Worm (Caenorhabditis elegans) whole organism, L2 larva: ENCODE measurements around the gene Y56A3A.30.

Experiments
- C34F6.9 ChIP-seq: fragments of 150-350 bp; optimal IDR thresholded peaks from 2 replicates; lab custom pipeline; 2014; ENCODE audit warnings: missing biosample characterization, missing genetic modification characterization
- F13H6.1 ChIP-seq: sonication (generic microtip); optimal IDR thresholded peaks from 2 replicates; lab custom pipeline; 2016; ENCODE audit warnings: missing genetic modification characterization, missing compliant biosample characterization
- ZK546.5 ChIP-seq: sonication (generic microtip); optimal IDR thresholded peaks from 2 replicates; lab custom pipeline; 2017; ENCODE audit warnings: missing biosample characterization, missing genetic modification characterization
- alr-1 ChIP-seq: fragments of 150-350 bp; optimal IDR thresholded peaks from 2 replicates; lab custom pipeline; 2014; ENCODE audit warnings: missing biosample characterization, missing genetic modification characterization
- ama-1 ChIP-seq: fragments of 150-350 bp; optimal IDR thresholded peaks from 2 replicates; lab custom pipeline; 2018; ENCODE audit warnings: inconsistent platforms
- blmp-1 ChIP-seq: sonication (generic microtip); optimal IDR thresholded peaks from 2 replicates; lab custom pipeline; 2017; ENCODE audit warnings: missing genetic modification characterization, mild to moderate bottlenecking, missing compliant biosample characterization, antibody characterized with exemption, moderate library complexity; ENCODE audit not compliant: insufficient read depth
- ceh-16 ChIP-seq: fragments of 150-350 bp; optimal IDR thresholded peaks from 2 replicates; lab custom pipeline; 2014; ENCODE audit warnings: missing biosample characterization, missing genetic modification characterization
- ceh-82 ChIP-seq: fragments of 150-350 bp; optimal IDR thresholded peaks from 2 replicates; lab custom pipeline; 2014; ENCODE audit warnings: missing biosample characterization, missing genetic modification characterization
- crh-2 ChIP-seq: sonication (generic microtip); optimal IDR thresholded peaks from 2 replicates; lab custom pipeline; 2017; ENCODE audit warnings: missing biosample characterization, missing genetic modification characterization
- elt-1 ChIP-seq: fragments of 150-350 bp; optimal IDR thresholded peaks from 2 replicates; lab custom pipeline; 2014; ENCODE audit warnings: missing biosample characterization, missing genetic modification characterization
- elt-3 ChIP-seq: sonication (generic microtip); optimal IDR thresholded peaks from 2 replicates; lab custom pipeline; 2017; ENCODE audit warnings: missing biosample characterization, missing genetic modification characterization
- fos-1 ChIP-seq: fragments of 150-350 bp; optimal IDR thresholded peaks from 2 replicates; lab custom pipeline; 2014; ENCODE audit warnings: missing biosample characterization, missing genetic modification characterization
- lin-11 ChIP-seq: fragments of 150-350 bp; sonication (generic microtip); optimal IDR thresholded peaks from 2 replicates; lab custom pipeline; 2014; ENCODE audit warnings: missing biosample characterization, missing genetic modification characterization, inconsistent platforms, mixed read lengths
- lin-39 ChIP-seq: fragments of 150-350 bp; optimal IDR thresholded peaks from 2 replicates; lab custom pipeline; 2014; ENCODE audit warnings: missing biosample characterization, missing genetic modification reagents, missing genetic modification characterization
- lsy-2 ChIP-seq, 2 experiments: fragments of 150-350 bp in 1 of 2; sonication (generic microtip) in 1 of 2; optimal IDR thresholded peaks; 2 replicates each; lab custom pipeline; 2014 to 2017; ENCODE audit warnings: missing biosample characterization in 2 of 2, missing genetic modification characterization in 2 of 2
- mab-5 ChIP-seq: fragments of 150-350 bp; optimal IDR thresholded peaks from 2 replicates; lab custom pipeline; 2014; ENCODE audit warnings: missing biosample characterization, missing genetic modification characterization
- mbf-1 ChIP-seq: sonication (generic microtip); optimal IDR thresholded peaks from 2 replicates; lab custom pipeline; 2017; ENCODE audit warnings: missing biosample characterization, missing genetic modification characterization
- mdl-1 ChIP-seq, 2 experiments: fragments of 150-350 bp in 1 of 2; sonication (generic microtip) in 1 of 2; optimal IDR thresholded peaks; 2 replicates each; lab custom pipeline; 2017; ENCODE audit warnings: missing biosample characterization in 2 of 2, missing genetic modification characterization in 2 of 2
- nhr-10 ChIP-seq: sonication (generic microtip); optimal IDR thresholded peaks from 2 replicates; lab custom pipeline; 2017; ENCODE audit warnings: missing biosample characterization, missing genetic modification characterization
- nhr-11 ChIP-seq: fragments of 150-350 bp; optimal IDR thresholded peaks from 2 replicates; lab custom pipeline; 2014; ENCODE audit warnings: missing biosample characterization, missing genetic modification characterization
- nhr-12 ChIP-seq: fragments of 150-350 bp; optimal IDR thresholded peaks from 2 replicates; lab custom pipeline; 2014; ENCODE audit warnings: missing biosample characterization, missing genetic modification characterization
- nhr-129 ChIP-seq: fragments of 150-350 bp; optimal IDR thresholded peaks from 2 replicates; lab custom pipeline; 2014; ENCODE audit warnings: missing biosample characterization, missing genetic modification characterization
- nhr-21 ChIP-seq: fragments of 150-350 bp; optimal IDR thresholded peaks from 2 replicates; lab custom pipeline; 2014; ENCODE audit warnings: missing biosample characterization, missing genetic modification characterization
- nhr-23 ChIP-seq: fragments of 150-350 bp; optimal IDR thresholded peaks from 2 replicates; lab custom pipeline; 2014; ENCODE audit warnings: missing biosample characterization, missing genetic modification reagents, missing genetic modification characterization
- nhr-237 ChIP-seq: fragments of 150-350 bp; optimal IDR thresholded peaks from 2 replicates; lab custom pipeline; 2014; ENCODE audit warnings: missing biosample characterization, missing genetic modification characterization
- nhr-25 ChIP-seq: fragments of 150-350 bp; sonication (generic microtip); optimal IDR thresholded peaks from 3 replicates; lab custom pipeline; 2014; ENCODE audit warnings: missing biosample characterization, missing genetic modification characterization
- nhr-77 ChIP-seq: fragments of 150-350 bp; optimal IDR thresholded peaks from 2 replicates; lab custom pipeline; 2014; ENCODE audit warnings: missing biosample characterization, missing genetic modification characterization
- peb-1 ChIP-seq: fragments of 150-350 bp; optimal IDR thresholded peaks from 2 replicates; lab custom pipeline; 2014; ENCODE audit warnings: missing biosample characterization, missing genetic modification characterization
- sem-4 ChIP-seq: fragments of 150-350 bp; optimal IDR thresholded peaks from 2 replicates; lab custom pipeline; 2014; ENCODE audit warnings: missing biosample characterization, missing genetic modification reagents, missing genetic modification characterization
- sma-3 ChIP-seq: sonication (generic microtip); optimal IDR thresholded peaks from 2 replicates; lab custom pipeline; 2016; ENCODE audit warnings: missing genetic modification reagents, missing genetic modification characterization, missing compliant biosample characterization
- sma-9 ChIP-seq, 2 experiments: fragments of 150-350 bp in 1 of 2; sonication (generic microtip) in 1 of 2; optimal IDR thresholded peaks; 2 replicates each; lab custom pipeline; 2014 to 2016; ENCODE audit warnings: missing genetic modification characterization in 2 of 2, mild to moderate bottlenecking in 1 of 2, missing biosample characterization in 1 of 2, missing compliant biosample characterization in 1 of 2, missing genetic modification reagents in 1 of 2, moderate library complexity in 1 of 2
- snpc-4 ChIP-seq: fragments of 150-350 bp; optimal IDR thresholded peaks from 2 replicates; lab custom pipeline; 2014; ENCODE audit warnings: missing biosample characterization, missing genetic modification characterization
- unc-55 ChIP-seq: fragments of 150-350 bp; sonication (generic microtip); optimal IDR thresholded peaks from 3 replicates; lab custom pipeline; 2014; ENCODE audit warnings: missing biosample characterization, missing genetic modification reagents, missing genetic modification characterization
- unc-62 ChIP-seq: fragments of 150-350 bp; optimal IDR thresholded peaks from 2 replicates; lab custom pipeline; 2014; ENCODE audit warnings: missing biosample characterization, missing genetic modification reagents, missing genetic modification characterization
- zag-1 ChIP-seq: fragments of 150-350 bp; optimal IDR thresholded peaks from 2 replicates; lab custom pipeline; 2014; ENCODE audit warnings: missing biosample characterization, missing genetic modification characterization
- ztf-1 ChIP-seq: fragments of 200-800 bp; sonication (Bioruptor generic); conservative IDR thresholded peaks from 2 replicates; pipeline ENCODE4 v1.3.6; 2022; ENCODE audit warnings: missing genetic modification characterization, missing compliant biosample characterization
- ztf-11 ChIP-seq: sonication (generic microtip); optimal IDR thresholded peaks from 2 replicates; lab custom pipeline; 2017; ENCODE audit warnings: missing biosample characterization, missing genetic modification characterization
- ztf-4 ChIP-seq: fragments of 150-350 bp; optimal IDR thresholded peaks from 2 replicates; lab custom pipeline; 2014; ENCODE audit warnings: missing biosample characterization, missing genetic modification characterization

Y56A3A.30 gene

ce11 chrIII:11991654-11992292 lies 12.9 kb upstream of the Y56A3A.30 start:
- TF ChIP-seq nhr-237 (tag; lab: Kevin White, UChicago): no peak
- TF ChIP-seq snpc-4 (tag; lab: Kevin White, UChicago): no peak
- TF ChIP-seq crh-2 (tag; lab: Kevin White, UChicago): no peak
- no peak for TF ChIP-seq zag-1 (tag; lab: Kevin White, UChicago)
- no peak for TF ChIP-seq unc-55
- TF ChIP-seq peb-1: no peak
- no peak for TF ChIP-seq nhr-25 (tag; lab: Kevin White, UChicago)
- TF ChIP-seq mbf-1 (tag; lab: Kevin White, UChicago): no peak
- TF ChIP-seq nhr-21 (tag; lab: Kevin White, UChicago): no peak

ce11 chrIII:11989823-11990222 lies 11.0 kb upstream of the Y56A3A.30 start, which contains the start of gene wah-1:
wah-1 (plus strand) TSS chrIII:11990167.
- TF ChIP-seq ceh-16 (no peak), elt-1 (tag; lab: Kevin White, UChicago) (no peak), lin-39 (tag; lab: Kevin White, UChicago) (no peak), crh-2 (tag; lab: Kevin White, UChicago) (peak; percentile 7), sma-9 (GFP tag; optimal IDR thresholded peaks at IDR 0.05; lab: Kevin White, UChicago) (no peak), sma-9 (tag; optimal IDR thresholded peaks at IDR 0.05; lab: Kevin White, UChicago) (no peak), zag-1 (tag; lab: Kevin White, UChicago) (no peak), blmp-1 (tag; lab: Kevin White, UChicago) (no peak), mab-5 (tag; lab: Kevin White, UChicago) (no peak), unc-55 (peak; percentile 2), lsy-2 (tag; optimal IDR thresholded peaks at IDR 0.05; lab: Kevin White, UChicago) (no peak), elt-3 (tag; lab: Kevin White, UChicago) (no peak), nhr-23 (no peak), nhr-10 (tag; lab: Kevin White, UChicago) (no peak), mdl-1 (tag; optimal IDR thresholded peaks at IDR 0.05; lab: Kevin White, UChicago) (peak in 1 of 2 experiments; percentile 50), ama-1 (lab: Kevin White, UChicago) (no peak), unc-62 (GFP tag; lab: Kevin White, UChicago) (no peak), nhr-25 (tag; lab: Kevin White, UChicago) (no peak), nhr-77 (tag; lab: Kevin White, UChicago) (no peak), C34F6.9 (tag; lab: Kevin White, UChicago) (peak; percentile 27), nhr-12 (tag; lab: Kevin White, UChicago) (no peak), F13H6.1 (tag; lab: Kevin White, UChicago) (no peak), fos-1 (no peak), ceh-82 (tag; lab: Kevin White, UChicago) (no peak), nhr-21 (tag; lab: Kevin White, UChicago) (peak; percentile 21), nhr-11 (tag; lab: Kevin White, UChicago) (no peak), snpc-4 (tag; lab: Kevin White, UChicago) (no peak), sem-4 (tag; lab: Kevin White, UChicago) (no peak), sma-3 (peak; percentile 8), peb-1 (no peak), ztf-1 (GFP tag; lab: Robert Waterston, UW) (no peak), ZK546.5 (tag; lab: Kevin White, UChicago) (no peak), ztf-4 (no peak)

- no peak for TF ChIP-seq peb-1
- no peak for TF ChIP-seq sem-4 (tag; lab: Kevin White, UChicago)
- no peak for TF ChIP-seq zag-1 (tag; lab: Kevin White, UChicago)
- TF ChIP-seq nhr-129 (tag; lab: Kevin White, UChicago): no peak
- no peak for TF ChIP-seq nhr-10 (tag; lab: Kevin White, UChicago)
- no peak for TF ChIP-seq unc-55
- TF ChIP-seq lin-11 (tag; lab: Kevin White, UChicago): no peak
- no peak for TF ChIP-seq ztf-11 (tag; lab: Kevin White, UChicago)
- no peak for TF ChIP-seq elt-1 (tag; lab: Kevin White, UChicago)
- no peak for TF ChIP-seq alr-1 (tag; lab: Kevin White, UChicago)
- no peak for TF ChIP-seq ztf-4
- no peak for TF ChIP-seq nhr-11 (tag; lab: Kevin White, UChicago)
Measured at ce11 chrIII:11985066-11985465, 6.2 kb upstream of the Y56A3A.30 start.
